Worm (Caenorhabditis elegans) whole organism, early embryonic: ENCODE results near the gene col-104.

Experiments
- B0310.2 ChIP-seq: sonication (generic microtip); optimal IDR thresholded peaks from 2 replicates; lab custom pipeline; 2016; ENCODE audit warnings: mild to moderate bottlenecking, missing genetic modification characterization, missing compliant biosample characterization
- F13C5.2 ChIP-seq: sonication (generic microtip); optimal IDR thresholded peaks from 2 replicates; lab custom pipeline; 2017; ENCODE audit warnings: mild to moderate bottlenecking, missing genetic modification characterization, inconsistent platforms, missing compliant biosample characterization
- aly-1 ChIP-seq: sonication (generic microtip); optimal IDR thresholded peaks from 2 replicates; lab custom pipeline; 2016; ENCODE audit warnings: missing genetic modification characterization, missing compliant biosample characterization
- ama-1 ChIP-seq: fragments of 150-350 bp; optimal IDR thresholded peaks from 2 replicates; lab custom pipeline; 2014
- ceh-13 ChIP-seq: fragments of 200-800 bp; sonication (Bioruptor generic); optimal IDR thresholded peaks from 2 replicates; lab custom pipeline; 2018; ENCODE audit warnings: mild to moderate bottlenecking, missing genetic modification characterization, missing compliant biosample characterization
- ceh-36 ChIP-seq: sonication (generic microtip); optimal IDR thresholded peaks from 2 replicates; lab custom pipeline; 2016; ENCODE audit warnings: missing genetic modification characterization, inconsistent platforms, missing compliant biosample characterization
- ets-7 ChIP-seq: sonication (generic microtip); optimal IDR thresholded peaks from 2 replicates; lab custom pipeline; 2016; ENCODE audit warnings: missing genotype, missing genetic modification characterization, missing compliant biosample characterization
- flt-1 ChIP-seq: fragments of 200-800 bp; sonication (Bioruptor generic); IDR thresholded peaks from 2 replicates; pipeline ENCODE4 v1.3.6; 2022; ENCODE audit warnings: missing genetic modification characterization, missing compliant biosample characterization
- hmbx-1 ChIP-seq: sonication (generic microtip); optimal IDR thresholded peaks from 2 replicates; lab custom pipeline; 2016; ENCODE audit warnings: mild to moderate bottlenecking, missing genetic modification characterization, missing compliant biosample characterization
- hmg-4 ChIP-seq: fragments of 200-800 bp; sonication (Bioruptor generic); optimal IDR thresholded peaks from 2 replicates; lab custom pipeline; 2018; ENCODE audit warnings: mild to moderate bottlenecking, missing genetic modification characterization, missing compliant biosample characterization
- hnd-1 ChIP-seq: sonication (generic microtip); optimal IDR thresholded peaks from 2 replicates; lab custom pipeline; 2016; ENCODE audit warnings: missing genetic modification characterization, missing compliant biosample characterization
- pes-1 ChIP-seq: fragments of 200-800 bp; sonication (Bioruptor generic); IDR thresholded peaks from 2 replicates; pipeline ENCODE4 v1.3.6; 2022; ENCODE audit warnings: missing genetic modification reagents, missing genetic modification characterization, missing compliant biosample characterization
- scrt-1 ChIP-seq: fragments of 200-800 bp; sonication (Bioruptor generic); IDR thresholded peaks from 2 replicates; pipeline ENCODE4 v1.3.6; 2022; ENCODE audit warnings: missing genetic modification characterization, missing compliant biosample characterization
- sea-1 ChIP-seq: fragments of 200-800 bp; sonication (Bioruptor generic); conservative IDR thresholded peaks from 2 replicates; pipeline ENCODE4 v1.3.6; 2022; ENCODE audit warnings: missing genetic modification characterization, missing compliant biosample characterization
- tbx-11 ChIP-seq: fragments of 200-800 bp; sonication (Bioruptor generic); IDR thresholded peaks from 2 replicates; pipeline ENCODE4 v1.3.6; 2022; ENCODE audit warnings: missing genetic modification characterization, missing compliant biosample characterization
- tbx-37 ChIP-seq: fragments of 200-800 bp; sonication (Bioruptor generic); conservative IDR thresholded peaks from 2 replicates; pipeline ENCODE4 v1.3.6; 2022; ENCODE audit warnings: missing genetic modification reagents, missing genetic modification characterization, missing compliant biosample characterization
- tra-4 ChIP-seq: sonication (generic microtip); optimal IDR thresholded peaks from 2 replicates; lab custom pipeline; 2017; ENCODE audit warnings: missing genetic modification characterization, missing compliant biosample characterization

col-104 gene

ce11 chrIV:1389021-1389420 lies 33.9 kb upstream of the col-104 start:
- no peak for TF ChIP-seq hmg-4 (GFP tag; lab: Kevin White, UChicago)
- no peak for TF ChIP-seq tbx-37 (GFP tag; lab: Robert Waterston, UW)
- TF ChIP-seq sea-1 = no peak
- no peak for TF ChIP-seq ceh-36 (tag; lab: Kevin White, UChicago)
- TF ChIP-seq pes-1 (GFP tag; lab: Robert Waterston, UW) = no peak
- TF ChIP-seq hmbx-1 (tag; lab: Kevin White, UChicago) = no peak
- no peak for TF ChIP-seq tra-4 (tag; lab: Kevin White, UChicago)
- no peak for TF ChIP-seq B0310.2 (tag; lab: Kevin White, UChicago)
- no peak for TF ChIP-seq ceh-13 (GFP tag; lab: Kevin White, UChicago)
- no peak for TF ChIP-seq flt-1
- no peak for TF ChIP-seq aly-1 (tag; lab: Kevin White, UChicago)
- TF ChIP-seq scrt-1 = no peak
- TF ChIP-seq F13C5.2 (tag; lab: Kevin White, UChicago) = no peak
- no peak for TF ChIP-seq tbx-11 (GFP tag; lab: Robert Waterston, UW)
- no peak for TF ChIP-seq ets-7 (tag; lab: Kevin White, UChicago)
- no peak for TF ChIP-seq hnd-1 (tag; lab: Kevin White, UChicago)
- TF ChIP-seq ama-1 (lab: Kevin White, UChicago) = no peak

DNA sequence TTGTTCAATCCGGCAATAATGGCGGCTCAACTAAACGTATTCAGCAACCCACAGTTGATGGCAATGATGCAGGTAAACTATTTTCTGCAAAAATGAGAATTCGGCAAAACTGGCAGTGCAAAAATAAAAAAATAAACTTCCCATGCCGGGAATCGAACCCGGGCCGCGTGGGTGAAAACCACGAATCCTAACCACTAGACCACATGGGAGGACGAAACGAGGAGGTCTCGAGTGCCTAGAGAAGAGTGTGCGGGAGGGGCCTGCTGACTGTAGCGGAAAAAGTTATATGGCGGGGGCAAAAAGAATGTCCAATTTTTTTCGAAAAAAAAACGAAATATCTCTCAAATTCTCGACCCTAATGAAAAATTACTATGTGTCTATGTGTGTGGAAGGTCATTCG lies 33.0 kb upstream of the col-104 start:
- peak; percentile 31 for TF ChIP-seq ets-7 (tag; lab: Kevin White, UChicago)
- peak; percentile 82 for TF ChIP-seq B0310.2 (tag; lab: Kevin White, UChicago)
- no peak for TF ChIP-seq tra-4 (tag; lab: Kevin White, UChicago)
- TF ChIP-seq hnd-1 (tag; lab: Kevin White, UChicago) = peak; percentile 59
- peak; percentile 65 for TF ChIP-seq ceh-36 (tag; lab: Kevin White, UChicago)
- TF ChIP-seq ceh-13 (GFP tag; lab: Kevin White, UChicago) = peak; percentile 53
- TF ChIP-seq tbx-11 (GFP tag; lab: Robert Waterston, UW) = peak; percentile 87
- peak; percentile 40 for TF ChIP-seq aly-1 (tag; lab: Kevin White, UChicago)
- peak; percentile 91 for TF ChIP-seq pes-1 (GFP tag; lab: Robert Waterston, UW)
- peak; percentile 80 for TF ChIP-seq hmg-4 (GFP tag; lab: Kevin White, UChicago)
- peak; percentile 80 for TF ChIP-seq sea-1
- TF ChIP-seq ama-1 (lab: Kevin White, UChicago) = no peak
- TF ChIP-seq flt-1 = peak; percentile 90
- TF ChIP-seq tbx-37 (GFP tag; lab: Robert Waterston, UW) = peak; percentile 90
- TF ChIP-seq F13C5.2 (tag; lab: Kevin White, UChicago) = peak; percentile 78
- TF ChIP-seq hmbx-1 (tag; lab: Kevin White, UChicago) = peak; percentile 25
- TF ChIP-seq scrt-1 = peak; percentile 92

- no peak for TF ChIP-seq ceh-13 (GFP tag; lab: Kevin White, UChicago)
- TF ChIP-seq tbx-37 (GFP tag; lab: Robert Waterston, UW) = no peak
- TF ChIP-seq ama-1 (lab: Kevin White, UChicago) = no peak
- no peak for TF ChIP-seq ceh-36 (tag; lab: Kevin White, UChicago)
- no peak for TF ChIP-seq F13C5.2 (tag; lab: Kevin White, UChicago)
- no peak for TF ChIP-seq B0310.2 (tag; lab: Kevin White, UChicago)
- TF ChIP-seq tra-4 (tag; lab: Kevin White, UChicago) = no peak
- no peak for TF ChIP-seq sea-1
- TF ChIP-seq flt-1 = no peak
- no peak for TF ChIP-seq tbx-11 (GFP tag; lab: Robert Waterston, UW)
- no peak for TF ChIP-seq pes-1 (GFP tag; lab: Robert Waterston, UW)
- TF ChIP-seq ets-7 (tag; lab: Kevin White, UChicago) = no peak
- TF ChIP-seq hmbx-1 (tag; lab: Kevin White, UChicago) = no peak
- TF ChIP-seq scrt-1 = no peak
- TF ChIP-seq aly-1 (tag; lab: Kevin White, UChicago) = no peak
- TF ChIP-seq hnd-1 (tag; lab: Kevin White, UChicago) = no peak
- TF ChIP-seq hmg-4 (GFP tag; lab: Kevin White, UChicago) = no peak
These were observed 30.8 kb upstream of the col-104 start, which contains the start of gene nhr-41 for ce11 chrIV:1385915-1386314. Gene nhr-41, plus strand, starts transcription at chrIV:1386215.

ce11 chrIV:1385500-1385899 lies 30.4 kb upstream of the col-104 start:
- TF ChIP-seq ets-7 (tag; lab: Kevin White, UChicago) (no peak), tbx-37 (GFP tag; lab: Robert Waterston, UW) (no peak)

ce11 chrIV:1381596-1382274 lies 26.6 kb upstream of the col-104 start:
- TF ChIP-seq tbx-11 (GFP tag; lab: Robert Waterston, UW) (no peak), tra-4 (tag; lab: Kevin White, UChicago) (no peak), ceh-36 (tag; lab: Kevin White, UChicago) (no peak), tbx-37 (GFP tag; lab: Robert Waterston, UW) (no peak), scrt-1 (no peak), ets-7 (tag; lab: Kevin White, UChicago) (no peak), F13C5.2 (tag; lab: Kevin White, UChicago) (no peak), B0310.2 (tag; lab: Kevin White, UChicago) (no peak), aly-1 (tag; lab: Kevin White, UChicago) (no peak), flt-1 (no peak), sea-1 (no peak), hmbx-1 (tag; lab: Kevin White, UChicago) (no peak), ceh-13 (GFP tag; lab: Kevin White, UChicago) (no peak), ama-1 (lab: Kevin White, UChicago) (no peak), hmg-4 (GFP tag; lab: Kevin White, UChicago) (no peak), hnd-1 (tag; lab: Kevin White, UChicago) (no peak), pes-1 (GFP tag; lab: Robert Waterston, UW) (no peak)

DNA sequence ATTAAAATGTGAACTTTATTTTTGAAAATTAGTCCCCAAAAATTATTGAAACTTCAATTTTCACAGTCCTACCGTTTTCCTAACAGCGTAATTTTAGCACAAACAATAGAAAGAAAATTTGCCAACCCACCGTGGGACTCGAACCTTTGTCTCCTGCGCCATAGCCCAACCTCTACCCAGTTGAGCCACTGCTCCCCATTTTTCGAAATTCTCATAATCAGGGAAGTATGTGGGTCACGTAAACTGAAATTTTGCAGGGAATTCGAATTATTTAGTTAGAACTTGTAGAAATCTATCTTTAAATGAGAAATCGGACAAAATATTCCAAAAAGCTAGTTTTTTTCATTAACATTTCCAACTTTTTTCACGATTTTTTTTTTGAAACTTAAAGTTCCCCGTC lies 25.2 kb upstream of the col-104 start:
- TF ChIP-seq pes-1 (GFP tag; lab: Robert Waterston, UW) (no peak), ets-7 (tag; lab: Kevin White, UChicago) (no peak), hnd-1 (tag; lab: Kevin White, UChicago) (no peak), aly-1 (tag; lab: Kevin White, UChicago) (no peak), B0310.2 (tag; lab: Kevin White, UChicago) (no peak), tbx-37 (GFP tag; lab: Robert Waterston, UW) (no peak), F13C5.2 (tag; lab: Kevin White, UChicago) (no peak), hmg-4 (GFP tag; lab: Kevin White, UChicago) (no peak), scrt-1 (no peak), ceh-13 (GFP tag; lab: Kevin White, UChicago) (no peak), ceh-36 (tag; lab: Kevin White, UChicago) (no peak), ama-1 (lab: Kevin White, UChicago) (no peak), tra-4 (tag; lab: Kevin White, UChicago) (no peak), flt-1 (no peak)
